Worm (Caenorhabditis elegans): Measurements from ENCODE around the gene mut-7.

DNA sequence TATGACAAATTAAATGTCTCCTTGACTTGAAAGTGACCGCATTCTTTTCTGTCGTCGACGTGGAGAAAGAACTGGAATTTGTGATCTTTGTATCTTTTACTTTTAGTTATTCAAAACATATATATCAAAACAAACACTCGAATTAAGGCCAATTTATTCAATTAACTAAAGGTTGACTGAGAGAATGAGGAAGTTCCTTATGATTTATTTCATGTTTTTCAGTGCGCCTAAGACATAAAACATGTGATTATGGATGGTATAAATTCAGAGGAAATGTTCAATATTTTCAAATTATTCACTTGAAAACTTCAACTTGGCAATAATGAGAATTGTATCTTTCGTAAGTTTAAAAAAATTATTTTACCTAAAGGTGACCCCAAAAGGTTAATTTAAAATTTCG lies 28.6 kb downstream of the mut-7 start, which contains the start of gene F55H2.8:
- TF ChIP-seq nhr-25 (tag; optimal IDR thresholded peaks at IDR 0.05) (no peak), mdl-1 (tag; optimal IDR thresholded peaks at IDR 0.05) (no peak), zag-1 (tag; optimal IDR thresholded peaks at IDR 0.05) (no peak), ztf-4 (tag; optimal IDR thresholded peaks at IDR 0.05) (no peak), nhr-237 (tag; optimal IDR thresholded peaks at IDR 0.05) (no peak)
